Fruit fly (Drosophila melanogaster) Kc167 (cell line): ENCODE measurements around the gene Cyp303a1.

Experiments used
- Myc ChIP-seq: fragments of >200 bp; optimal IDR thresholded peaks from 2 replicates; lab custom pipeline; 2017; ENCODE audit warnings: missing external identifiers
- h ChIP-seq: fragments of >200 bp; optimal IDR thresholded peaks from 3 replicates; lab custom pipeline; 2018; ENCODE audit warnings: missing external identifiers
- insv ChIP-seq: fragments of >200 bp; optimal IDR thresholded peaks from 3 replicates; lab custom pipeline; 2018; ENCODE audit warnings: missing external identifiers
- psq ChIP-seq: fragments of >200 bp; optimal IDR thresholded peaks from 2 replicates; lab custom pipeline; 2017; ENCODE audit warnings: missing external identifiers
- ttk ChIP-seq: sonication (Bioruptor generic); optimal IDR thresholded peaks from 2 replicates; lab custom pipeline; 2017; ENCODE audit warnings: missing external identifiers

- TF ChIP-seq psq (lab: Kevin White, UChicago) (no peak), ttk (no peak), Myc (lab: Kevin White, UChicago) (no peak), insv (lab: Kevin White, UChicago) (no peak), h (lab: Kevin White, UChicago) (no peak)
Measured at dm6 chr2L:16321209-16321608, 27.2 kb downstream of the Cyp303a1 start.
